Worm (Caenorhabditis elegans) whole organism, late embryonic: ENCODE data around the gene F53E2.2.

Source experiments
- dmd-4 ChIP-seq: sonication (generic microtip); optimal IDR thresholded peaks from 2 replicates; lab custom pipeline; 2016; ENCODE audit warnings: borderline replicate concordance, missing genetic modification characterization, missing compliant biosample characterization
- lim-6 ChIP-seq: sonication (generic microtip); optimal IDR thresholded peaks from 2 replicates; lab custom pipeline; 2016; ENCODE audit warnings: missing genetic modification characterization, missing compliant biosample characterization
- odd-2 ChIP-seq: sonication (generic microtip); optimal IDR thresholded peaks from 2 replicates; lab custom pipeline; 2017; ENCODE audit warnings: antibody characterized with exemption, mild to moderate bottlenecking, missing genetic modification characterization, missing compliant biosample characterization

DNA sequence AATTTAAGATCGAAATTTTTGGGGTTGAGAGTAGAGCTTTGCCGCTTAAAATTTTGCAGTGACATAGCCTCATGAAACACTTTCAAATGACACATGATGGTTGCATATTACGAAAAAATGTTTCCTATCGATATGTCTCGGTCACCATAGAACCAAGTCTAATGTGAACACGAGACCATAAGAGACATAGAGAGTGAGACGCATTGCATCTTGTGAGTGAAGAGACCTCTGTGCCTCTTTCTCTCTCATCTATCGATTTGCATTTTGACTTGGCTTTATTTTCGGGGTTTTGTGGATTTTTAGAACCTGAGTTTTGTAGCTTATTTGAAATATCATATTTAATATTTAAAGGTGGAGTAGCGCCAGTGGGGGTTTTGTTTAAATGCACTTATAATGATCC, 7.9 kb upstream of the F53E2.2 start:
- TF ChIP-seq lim-6 (no peak), odd-2 (tag; lab: Kevin White, UChicago) (no peak), dmd-4 (tag; lab: Kevin White, UChicago) (no peak)
